Worm (Caenorhabditis elegans): ENCODE measurements around the gene egli-1.

- TF ChIP-seq dao-5 (tag; optimal IDR thresholded peaks at IDR 0.05): no peak
- TF ChIP-seq him-1 (tag; optimal IDR thresholded peaks at IDR 0.05): no peak
- no peak for TF ChIP-seq W03F9.2 (tag; optimal IDR thresholded peaks at IDR 0.05)
Measured at ce11 chrII:9369394-9369793, 45.6 kb downstream of the egli-1 start.

All from whole organism, L4/young adult.